Worm (Caenorhabditis elegans) whole organism, L4 larva: Measurements from ENCODE around the gene scl-13.

Source experiments
- R02D3.7 ChIP-seq: fragments of 150-350 bp; sonication (generic microtip); optimal IDR thresholded peaks from 3 replicates; lab custom pipeline; 2014; ENCODE audit warnings: missing biosample characterization, missing genetic modification characterization
- Y75B8A.6 ChIP-seq: fragments of 200-800 bp; sonication (Bioruptor generic); IDR thresholded peaks from 2 replicates; pipeline ENCODE4 v1.3.6; 2022; ENCODE audit warnings: missing genetic modification reagents, missing genetic modification characterization, missing compliant biosample characterization
- ama-1 ChIP-seq: fragments of 150-350 bp; optimal IDR thresholded peaks from 2 replicates; lab custom pipeline; 2014; ENCODE audit warnings: inconsistent platforms, mixed read lengths
- ceh-28 ChIP-seq: fragments of 150-350 bp; optimal IDR thresholded peaks from 2 replicates; lab custom pipeline; 2014; ENCODE audit warnings: missing biosample characterization, missing genetic modification reagents, missing genetic modification characterization
- daf-12 ChIP-seq: fragments of 150-350 bp; optimal IDR thresholded peaks from 2 replicates; lab custom pipeline; 2014; ENCODE audit warnings: missing biosample characterization, missing genetic modification reagents, missing genetic modification characterization
- nhr-237 ChIP-seq: sonication (generic microtip); optimal IDR thresholded peaks from 2 replicates; lab custom pipeline; 2017; ENCODE audit warnings: missing biosample characterization, missing genetic modification characterization
- nhr-41 ChIP-seq: fragments of 200-800 bp; sonication (Bioruptor generic); IDR thresholded peaks from 2 replicates; pipeline ENCODE4 v1.3.6; 2022; ENCODE audit warnings: missing genetic modification reagents, missing genetic modification characterization, missing compliant biosample characterization
- snpc-4 ChIP-seq: fragments of 150-350 bp; optimal IDR thresholded peaks from 2 replicates; lab custom pipeline; 2014; ENCODE audit warnings: missing biosample characterization, missing genetic modification characterization
- tra-1 ChIP-seq: fragments of 200-800 bp; sonication (Bioruptor generic); IDR thresholded peaks from 2 replicates; pipeline ENCODE4 v1.3.6; 2022; ENCODE audit warnings: missing genetic modification reagents, missing genetic modification characterization, missing compliant biosample characterization
- zag-1 ChIP-seq: fragments of 150-350 bp; optimal IDR thresholded peaks from 2 replicates; lab custom pipeline; 2014; ENCODE audit warnings: missing biosample characterization, missing genetic modification characterization

- TF ChIP-seq ceh-28 (tag; lab: Kevin White, UChicago) (no peak), snpc-4 (tag; lab: Kevin White, UChicago) (no peak), zag-1 (tag; lab: Kevin White, UChicago) (no peak), R02D3.7 (tag; lab: Kevin White, UChicago) (no peak), ama-1 (lab: Kevin White, UChicago) (no peak), nhr-237 (no peak), nhr-41 (GFP tag; lab: Robert Waterston, UW) (no peak), Y75B8A.6 (no peak), daf-12 (no peak), tra-1 (GFP tag; lab: Robert Waterston, UW) (no peak)
Measured at ce11 chrV:3805499-3805898, 5.9 kb downstream of the scl-13 start, which contains the start of gene R08F11.4.
